Fruit fly (Drosophila melanogaster) whole organism, embryonic: Measurements from ENCODE around the gene CG15882.
A peak's percentile ranks its signal among the peaks of the same experiment; 100 is the strongest.

Source experiments
- Adf1 ChIP-seq: fragments of 200-800 bp; sonication (Bioruptor generic); IDR thresholded peaks from 2 replicates; pipeline ENCODE4 v1.3.6; 2022; ENCODE audit warnings: missing biosample characterization, missing genetic modification characterization
- BtbVII ChIP-seq: fragments of 200-800 bp; sonication (Bioruptor generic); optimal IDR thresholded peaks from 3 replicates; lab custom pipeline; 2017; ENCODE audit warnings: missing biosample characterization, mild to moderate bottlenecking, missing genetic modification characterization
- CG10543 ChIP-seq: fragments of 200-800 bp; sonication (Bioruptor generic); optimal IDR thresholded peaks from 3 replicates; lab custom pipeline; 2017; ENCODE audit warnings: missing biosample characterization, mild to moderate bottlenecking, missing genetic modification characterization, moderate library complexity
- CG11504 ChIP-seq: fragments of 200-800 bp; sonication (Bioruptor generic); optimal IDR thresholded peaks from 3 replicates; lab custom pipeline; 2019; ENCODE audit warnings: missing biosample characterization, mild to moderate bottlenecking, missing genetic modification characterization, moderate library complexity
- CG11695 ChIP-seq: fragments of 200-800 bp; sonication (Bioruptor generic); IDR thresholded peaks from 3 replicates; pipeline ENCODE4 v1.3.6; 2022; ENCODE audit warnings: missing biosample characterization, missing genetic modification characterization
- CG13123 ChIP-seq: fragments of 200-800 bp; sonication (Bioruptor generic); optimal IDR thresholded peaks from 2 replicates; lab custom pipeline; 2016; ENCODE audit warnings: missing biosample characterization, missing genetic modification characterization
- CG1603 ChIP-seq: fragments of 200-800 bp; sonication (Bioruptor generic); optimal IDR thresholded peaks from 2 replicates; lab custom pipeline; 2019; ENCODE audit warnings: missing biosample characterization, mild to moderate bottlenecking, missing genetic modification characterization, moderate library complexity
- CG16815 ChIP-seq: fragments of 200-800 bp; sonication (Bioruptor generic); optimal IDR thresholded peaks from 3 replicates; lab custom pipeline; 2017; ENCODE audit warnings: missing biosample characterization, mild to moderate bottlenecking, missing genetic modification characterization
- CG17186 ChIP-seq: fragments of 200-800 bp; sonication (Bioruptor generic); optimal IDR thresholded peaks from 3 replicates; lab custom pipeline; 2017; ENCODE audit warnings: missing biosample characterization, missing genetic modification reagents, missing genetic modification characterization
- CG1832 ChIP-seq: fragments of 200-800 bp; sonication (Bioruptor generic); optimal IDR thresholded peaks from 2 replicates; lab custom pipeline; 2017; ENCODE audit warnings: missing biosample characterization, mild to moderate bottlenecking, missing genetic modification characterization, inconsistent platforms
- CG2202 ChIP-seq: fragments of 200-800 bp; sonication (Bioruptor generic); optimal IDR thresholded peaks from 2 replicates; lab custom pipeline; 2018; ENCODE audit warnings: missing biosample characterization, mild to moderate bottlenecking, missing genetic modification characterization
- CG2712 ChIP-seq: fragments of 200-800 bp; optimal IDR thresholded peaks from 3 replicates; lab custom pipeline; 2019; ENCODE audit warnings: missing biosample characterization, mild to moderate bottlenecking, missing genetic modification characterization, moderate library complexity
- CG2875 ChIP-seq: fragments of 200-800 bp; sonication (Bioruptor generic); optimal IDR thresholded peaks from 2 replicates; lab custom pipeline; 2017; ENCODE audit warnings: missing biosample characterization, mild to moderate bottlenecking, missing genetic modification characterization, missing genetic modification reagents
- CG30020 ChIP-seq: fragments of 200-800 bp; optimal IDR thresholded peaks from 2 replicates; lab custom pipeline; 2019; ENCODE audit warnings: missing biosample characterization, mild to moderate bottlenecking, missing genetic modification characterization, moderate library complexity
- CG3838 ChIP-seq: fragments of 200-800 bp; sonication (Bioruptor generic); optimal IDR thresholded peaks from 3 replicates; lab custom pipeline; 2016; ENCODE audit warnings: missing biosample characterization, missing genetic modification characterization
- CG4282 ChIP-seq: fragments of 200-800 bp; sonication (Bioruptor generic); optimal IDR thresholded peaks from 2 replicates; lab custom pipeline; 2016; ENCODE audit warnings: missing biosample characterization, missing genetic modification characterization
- CG4360 ChIP-seq: fragments of 200-800 bp; sonication (Bioruptor generic); IDR thresholded peaks from 2 replicates; pipeline ENCODE4 v1.3.6; 2022; ENCODE audit warnings: missing biosample characterization, missing genetic modification characterization
- CG4617 ChIP-seq: fragments of 200-800 bp; sonication (Bioruptor generic); optimal IDR thresholded peaks from 3 replicates; lab custom pipeline; 2016; ENCODE audit warnings: missing biosample characterization, missing genetic modification characterization, borderline replicate concordance
- CG7357 ChIP-seq: fragments of 200-800 bp; sonication (Bioruptor generic); IDR thresholded peaks from 3 replicates; pipeline ENCODE4 v1.3.6; 2022; ENCODE audit warnings: missing biosample characterization, missing genetic modification characterization
- CG7839 ChIP-seq: fragments of 200-800 bp; sonication (Bioruptor generic); optimal IDR thresholded peaks from 3 replicates; lab custom pipeline; 2018; ENCODE audit warnings: missing biosample characterization, mild to moderate bottlenecking, missing genetic modification characterization, moderate library complexity
- CG9797 ChIP-seq: fragments of 200-800 bp; sonication (Bioruptor generic); optimal IDR thresholded peaks from 3 replicates; lab custom pipeline; 2018; ENCODE audit warnings: missing biosample characterization, mild to moderate bottlenecking, missing genetic modification characterization
- CoRest ChIP-seq: fragments of 200-800 bp; sonication (Bioruptor generic); optimal IDR thresholded peaks from 3 replicates; lab custom pipeline; 2018; ENCODE audit warnings: missing biosample characterization, mild to moderate bottlenecking, missing genetic modification characterization, moderate library complexity
- CrebB ChIP-seq: fragments of 200-800 bp; sonication (Bioruptor generic); optimal IDR thresholded peaks from 3 replicates; lab custom pipeline; 2018; ENCODE audit warnings: missing biosample characterization, mild to moderate bottlenecking, missing genetic modification characterization
- Dp ChIP-seq: fragments of 200-800 bp; sonication (Bioruptor generic); optimal IDR thresholded peaks from 2 replicates; lab custom pipeline; 2018; ENCODE audit warnings: missing biosample characterization, mild to moderate bottlenecking, missing genetic modification characterization, moderate library complexity
- HmgD ChIP-seq: fragments of 200-800 bp; sonication (Bioruptor generic); optimal IDR thresholded peaks from 3 replicates; lab custom pipeline; 2016; ENCODE audit warnings: missing biosample characterization, missing genetic modification characterization
- Hr51 ChIP-seq, 2 experiments: fragments of 200-800 bp; sonication (Bioruptor generic); optimal IDR thresholded peaks; 2 replicates in 1 of 2; 3 replicates in 1 of 2; lab custom pipeline; 2016 to 2018; ENCODE audit warnings: missing biosample characterization in 2 of 2, missing genetic modification characterization in 2 of 2, mild to moderate bottlenecking in 1 of 2, moderate library complexity in 1 of 2
- Mad ChIP-seq: fragments of 200-800 bp; sonication (Bioruptor generic); optimal IDR thresholded peaks from 2 replicates; lab custom pipeline; 2016; ENCODE audit warnings: missing biosample characterization, missing genetic modification characterization
- Sox100B ChIP-seq: fragments of 200-800 bp; sonication (Bioruptor generic); optimal IDR thresholded peaks from 3 replicates; lab custom pipeline; 2018; ENCODE audit warnings: missing biosample characterization, mild to moderate bottlenecking, missing genetic modification characterization
- Sry-δ ChIP-seq: fragments of 200-800 bp; sonication (Bioruptor generic); optimal IDR thresholded peaks from 2 replicates; lab custom pipeline; 2016; ENCODE audit warnings: missing biosample characterization, missing genetic modification characterization
- Usf ChIP-seq: fragments of 200-800 bp; sonication (Bioruptor generic); optimal IDR thresholded peaks from 2 replicates; lab custom pipeline; 2017; ENCODE audit warnings: missing genotype, missing biosample characterization, missing genetic modification characterization
- Xrp1 ChIP-seq: fragments of 200-800 bp; sonication (Bioruptor generic); IDR thresholded peaks from 2 replicates; pipeline ENCODE4 v1.3.6; 2022; ENCODE audit warnings: missing biosample characterization, missing genetic modification characterization
- ab ChIP-seq: fragments of 200-800 bp; sonication (Bioruptor generic); optimal IDR thresholded peaks from 2 replicates; lab custom pipeline; 2016; ENCODE audit warnings: missing biosample characterization, missing genetic modification characterization
- ato ChIP-seq: fragments of 200-800 bp; sonication (Bioruptor generic); IDR thresholded peaks from 2 replicates; pipeline ENCODE4 v1.3.6; 2022; ENCODE audit warnings: missing biosample characterization, missing genetic modification characterization; ENCODE audit not compliant: partially characterized antibody
- bowl ChIP-seq: fragments of 200-800 bp; sonication (Bioruptor generic); IDR thresholded peaks from 2 replicates; pipeline ENCODE4 v1.3.6; 2022; ENCODE audit warnings: missing biosample characterization, missing genetic modification characterization
- caup ChIP-seq: fragments of 200-800 bp; sonication (Bioruptor generic); optimal IDR thresholded peaks from 3 replicates; lab custom pipeline; 2017; ENCODE audit warnings: missing biosample characterization, mild to moderate bottlenecking, missing genetic modification characterization, moderate library complexity; ENCODE audit not compliant: severe bottlenecking
- chinmo ChIP-seq: fragments of 200-800 bp; sonication (Bioruptor generic); IDR thresholded peaks from 4 replicates; pipeline ENCODE4 v1.3.6; 2022; ENCODE audit warnings: missing biosample characterization, missing genetic modification characterization; ENCODE audit not compliant: partially characterized antibody
- crol ChIP-seq: fragments of 200-800 bp; sonication (Bioruptor generic); IDR thresholded peaks from 2 replicates; pipeline ENCODE4 v1.3.6; 2022; ENCODE audit warnings: missing biosample characterization, missing genetic modification characterization
- fru ChIP-seq: fragments of >200 bp; optimal IDR thresholded peaks from 2 replicates; lab custom pipeline; 2017
- fu2 ChIP-seq: fragments of 200-800 bp; sonication (Bioruptor generic); optimal IDR thresholded peaks from 2 replicates; lab custom pipeline; 2016; ENCODE audit warnings: missing biosample characterization, missing genetic modification characterization
- grn ChIP-seq: fragments of 200-800 bp; sonication (Bioruptor generic); optimal IDR thresholded peaks from 3 replicates; lab custom pipeline; 2017; ENCODE audit warnings: missing biosample characterization, missing genetic modification characterization
- hbn ChIP-seq: fragments of 200-800 bp; sonication (Bioruptor generic); IDR thresholded peaks from 2 replicates; pipeline ENCODE4 v1.3.6; 2022; ENCODE audit warnings: missing biosample characterization, missing genetic modification characterization; ENCODE audit not compliant: partially characterized antibody
- ken ChIP-seq: fragments of 200-800 bp; sonication (Bioruptor generic); IDR thresholded peaks from 3 replicates; pipeline ENCODE4 v1.3.6; 2022; ENCODE audit warnings: missing biosample characterization, missing genetic modification characterization
- peb ChIP-seq: fragments of 200-800 bp; sonication (Bioruptor generic); IDR thresholded peaks from 2 replicates; pipeline ENCODE4 v1.3.6; 2022; ENCODE audit warnings: missing biosample characterization, missing genetic modification characterization
- pita ChIP-seq: fragments of 200-800 bp; sonication (Bioruptor generic); optimal IDR thresholded peaks from 2 replicates; lab custom pipeline; 2017; ENCODE audit warnings: missing biosample characterization, mild to moderate bottlenecking, missing genetic modification characterization
- pum ChIP-seq: fragments of 200-800 bp; sonication (Bioruptor generic); optimal IDR thresholded peaks from 2 replicates; lab custom pipeline; 2016; ENCODE audit warnings: missing biosample characterization, missing genetic modification characterization
- repo ChIP-seq: fragments of 200-800 bp; sonication (Bioruptor generic); optimal IDR thresholded peaks from 2 replicates; lab custom pipeline; 2016; ENCODE audit warnings: missing biosample characterization, missing genetic modification characterization
- tgo ChIP-seq: fragments of 200-800 bp; sonication (Bioruptor generic); IDR thresholded peaks from 3 replicates; pipeline ENCODE4 v1.3.6; 2022; ENCODE audit warnings: missing biosample characterization, missing genetic modification characterization
- tll ChIP-seq, 2 experiments: fragments of 200-800 bp in 1 of 2; fragments of >200 bp in 1 of 2; sonication (Bioruptor generic) in 1 of 2; optimal IDR thresholded peaks; 2 replicates each; lab custom pipeline; 2017 to 2019; ENCODE audit warnings: missing biosample characterization in 2 of 2, missing genetic modification characterization in 2 of 2, mild to moderate bottlenecking in 1 of 2, moderate library complexity in 1 of 2
- toy ChIP-seq: fragments of 200-800 bp; sonication (Bioruptor generic); IDR thresholded peaks from 2 replicates; pipeline ENCODE4 v1.3.6; 2022; ENCODE audit warnings: missing biosample characterization, missing genetic modification characterization
- tx ChIP-seq: fragments of 200-800 bp; sonication (Bioruptor generic); optimal IDR thresholded peaks from 2 replicates; lab custom pipeline; 2016; ENCODE audit warnings: missing biosample characterization, missing genetic modification characterization
- z ChIP-seq: fragments of 200-800 bp; sonication (Bioruptor generic); IDR thresholded peaks from 3 replicates; pipeline ENCODE4 v1.3.6; 2022; ENCODE audit warnings: missing biosample characterization, missing genetic modification characterization

CG15882 gene

dm6 chrX:19154998-19155397 lies 30.8 kb upstream of the CG15882 start (continued):
- TF ChIP-seq bowl (GFP tag; lab: Robert Waterston, UW), result peak; percentile 59; the same call in 1 of the 2 replicates
- TF ChIP-seq CrebB, result peak; percentile 70
- TF ChIP-seq z, result peak; percentile 21; the same call in 1 of the 3 replicates
- TF ChIP-seq toy (GFP tag; lab: Robert Waterston, UW), result no peak
- peak; percentile 84 for TF ChIP-seq peb (GFP tag; lab: Robert Waterston, UW)
- peak; percentile 56 for TF ChIP-seq CG4360 (GFP tag; lab: Robert Waterston, UW)
- TF ChIP-seq tll (GFP tag; optimal IDR thresholded peaks at IDR 0.05; lab: Kevin White, UChicago), result peak in 1 of 2 experiments; percentile 55
- peak; percentile 87 for TF ChIP-seq pum (GFP tag; lab: Kevin White, UChicago)
- TF ChIP-seq CG2875 (GFP tag; lab: Kevin White, UChicago), result peak; percentile 87
- peak; percentile 91 for TF ChIP-seq CG7839 (tag; lab: Kevin White, UChicago)
- TF ChIP-seq grn (GFP tag; lab: Kevin White, UChicago), result peak; percentile 35
- peak; percentile 83 for TF ChIP-seq CoRest
- no peak for TF ChIP-seq fru (lab: Kevin White, UChicago)
- TF ChIP-seq ab, result peak; percentile 67
- peak; percentile 52 for TF ChIP-seq Sry-δ (GFP tag; lab: Kevin White, UChicago)
- TF ChIP-seq caup (GFP tag; lab: Kevin White, UChicago), result peak; percentile 49
- TF ChIP-seq BtbVII (GFP tag; lab: Kevin White, UChicago), result no peak
- peak; percentile 65; the same call in 2 of the 3 replicates for TF ChIP-seq CG7357
- peak; percentile 75 for TF ChIP-seq Sox100B
- no peak for TF ChIP-seq ato (GFP tag; lab: Robert Waterston, UW)
- TF ChIP-seq CG3838 (GFP tag; lab: Kevin White, UChicago), result peak; percentile 35
- peak; percentile 91 for TF ChIP-seq CG2202
- peak; percentile 86 for TF ChIP-seq ken (GFP tag; lab: Robert Waterston, UW)
- TF ChIP-seq CG11504, result peak; percentile 85
- peak; percentile 53 for TF ChIP-seq CG4282
- TF ChIP-seq CG1603 (tag; lab: Kevin White, UChicago), result peak; percentile 96
- no peak for TF ChIP-seq Dp (GFP tag; lab: Kevin White, UChicago)
- no peak for TF ChIP-seq Adf1 (GFP tag; lab: Robert Waterston, UW)
- peak; percentile 87 for TF ChIP-seq CG16815 (GFP tag; lab: Kevin White, UChicago)
- TF ChIP-seq CG17186, result peak; percentile 67
- peak; percentile 47 for TF ChIP-seq fu2 (GFP tag; lab: Kevin White, UChicago)
- peak; percentile 71 for TF ChIP-seq Usf
- peak; percentile 74 for TF ChIP-seq tx
- peak; percentile 75 for TF ChIP-seq Mad (GFP tag; lab: Kevin White, UChicago)
- TF ChIP-seq CG30020 (tag; lab: Kevin White, UChicago), result peak; percentile 60
- no peak for TF ChIP-seq CG1832 (GFP tag; lab: Kevin White, UChicago)
- peak; percentile 47 for TF ChIP-seq crol (GFP tag; lab: Robert Waterston, UW)
- no peak for TF ChIP-seq pita (GFP tag; lab: Kevin White, UChicago)
- TF ChIP-seq CG13123 (GFP tag; lab: Kevin White, UChicago), result peak; percentile 77
- TF ChIP-seq tgo, result peak; percentile 78
- no peak for TF ChIP-seq CG10543 (GFP tag; lab: Kevin White, UChicago)
- TF ChIP-seq chinmo, result no peak
- peak; percentile 97 for TF ChIP-seq Xrp1 (GFP tag; lab: Robert Waterston, UW)
- peak; percentile 95 for TF ChIP-seq CG2712 (tag; lab: Kevin White, UChicago)
- TF ChIP-seq HmgD (GFP tag; lab: Kevin White, UChicago), result peak; percentile 46
- TF ChIP-seq CG11695 (GFP tag; lab: Robert Waterston, UW), result peak; percentile 69; the same call in 2 of the 3 replicates
- peak; percentile 79 for TF ChIP-seq repo (GFP tag; lab: Kevin White, UChicago)
- peak; percentile 41 for TF ChIP-seq CG4617 (GFP tag; lab: Kevin White, UChicago)
- no peak for TF ChIP-seq hbn (GFP tag; lab: Robert Waterston, UW)
- peak; percentile 28 for TF ChIP-seq CG9797 (GFP tag; lab: Kevin White, UChicago)
- TF ChIP-seq Hr51 (GFP tag; optimal IDR thresholded peaks at IDR 0.05; lab: Kevin White, UChicago), result peak; percentile 61 to 78
